Worm (Caenorhabditis elegans) whole organism, L2 larva: Measurements from ENCODE around the gene Y45G5AM.5.

ENCODE experiments used
- C34F6.9 ChIP-seq: fragments of 150-350 bp; optimal IDR thresholded peaks from 2 replicates; lab custom pipeline; 2014; ENCODE audit warnings: missing biosample characterization, missing genetic modification characterization
- F13H6.1 ChIP-seq: sonication (generic microtip); optimal IDR thresholded peaks from 2 replicates; lab custom pipeline; 2016; ENCODE audit warnings: missing genetic modification characterization, missing compliant biosample characterization
- R02D3.7 ChIP-seq: fragments of 150-350 bp; optimal IDR thresholded peaks from 2 replicates; lab custom pipeline; 2014; ENCODE audit warnings: missing biosample characterization, missing genetic modification characterization
- ZK546.5 ChIP-seq: sonication (generic microtip); optimal IDR thresholded peaks from 2 replicates; lab custom pipeline; 2017; ENCODE audit warnings: missing biosample characterization, missing genetic modification characterization
- ama-1 ChIP-seq: fragments of 150-350 bp; optimal IDR thresholded peaks from 2 replicates; lab custom pipeline; 2018; ENCODE audit warnings: inconsistent platforms
- elt-1 ChIP-seq: fragments of 150-350 bp; optimal IDR thresholded peaks from 2 replicates; lab custom pipeline; 2014; ENCODE audit warnings: missing biosample characterization, missing genetic modification characterization
- elt-3 ChIP-seq: sonication (generic microtip); optimal IDR thresholded peaks from 2 replicates; lab custom pipeline; 2017; ENCODE audit warnings: missing biosample characterization, missing genetic modification characterization
- mdl-1 ChIP-seq, 2 experiments: fragments of 150-350 bp in 1 of 2; sonication (generic microtip) in 1 of 2; optimal IDR thresholded peaks; 2 replicates each; lab custom pipeline; 2017; ENCODE audit warnings: missing biosample characterization in 2 of 2, missing genetic modification characterization in 2 of 2
- nhr-21 ChIP-seq: fragments of 150-350 bp; optimal IDR thresholded peaks from 2 replicates; lab custom pipeline; 2014; ENCODE audit warnings: missing biosample characterization, missing genetic modification characterization
- nhr-25 ChIP-seq: fragments of 150-350 bp; sonication (generic microtip); optimal IDR thresholded peaks from 3 replicates; lab custom pipeline; 2014; ENCODE audit warnings: missing biosample characterization, missing genetic modification characterization
- unc-39 ChIP-seq: fragments of 150-350 bp; optimal IDR thresholded peaks from 2 replicates; lab custom pipeline; 2014; ENCODE audit warnings: missing biosample characterization, missing genetic modification characterization

DNA sequence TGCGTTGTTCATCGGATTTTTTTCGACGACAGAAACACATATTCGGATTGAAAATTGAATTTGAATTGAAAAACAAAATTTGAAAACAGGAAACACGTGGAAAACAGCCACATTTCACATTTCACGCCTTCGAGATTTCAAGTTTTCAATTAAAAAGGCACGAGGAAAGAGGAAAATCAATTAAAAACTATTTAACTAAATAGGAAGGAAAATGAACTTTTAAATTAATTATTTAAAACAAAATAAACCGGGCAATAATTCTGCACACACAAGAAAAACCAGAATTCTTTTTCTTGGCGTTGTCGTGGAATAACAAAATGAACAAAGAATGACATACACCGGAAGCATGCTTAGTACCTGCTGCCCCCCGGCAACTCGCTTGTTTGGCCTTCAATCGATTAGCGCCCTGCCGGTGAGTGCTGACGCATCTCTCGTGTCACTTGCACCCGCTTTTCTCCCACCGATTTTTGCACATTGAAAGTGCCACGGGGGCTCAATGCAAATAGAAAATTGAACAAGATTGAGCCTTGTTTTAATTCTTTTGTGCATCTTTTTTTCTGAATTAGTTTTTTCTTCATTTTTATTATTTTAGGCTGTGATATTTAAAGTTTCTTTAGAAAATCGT, 34.5 kb downstream of the Y45G5AM.5 start, which contains the start of gene Y45G5AM.9:
- TF ChIP-seq unc-39 (no peak), F13H6.1 (tag; lab: Kevin White, UChicago) (peak; percentile 85), C34F6.9 (tag; lab: Kevin White, UChicago) (peak; percentile 84), ZK546.5 (no peak), nhr-25 (tag; lab: Kevin White, UChicago) (peak; percentile 84), mdl-1 (tag; optimal IDR thresholded peaks at IDR 0.05; lab: Kevin White, UChicago) (peak in 1 of 2 experiments; percentile 32), ama-1 (lab: Kevin White, UChicago) (no peak), nhr-21 (tag; lab: Kevin White, UChicago) (peak; percentile 62), elt-3 (no peak), R02D3.7 (no peak), elt-1 (tag; lab: Kevin White, UChicago) (no peak)
